Worm (Caenorhabditis elegans) whole organism, L4 larva: ENCODE data around the gene F54H12.5.

ENCODE experiments used
- ZK546.5 ChIP-seq, 2 experiments: sonication (generic microtip); optimal IDR thresholded peaks; 2 replicates each; lab custom pipeline; 2017; ENCODE audit warnings: missing biosample characterization in 2 of 2, missing genetic modification characterization in 2 of 2
- hlh-30 ChIP-seq: sonication (generic microtip); optimal IDR thresholded peaks from 2 replicates; lab custom pipeline; 2017; ENCODE audit warnings: antibody characterized with exemption, mild to moderate bottlenecking, missing genetic modification characterization, missing compliant biosample characterization; ENCODE audit not compliant: insufficient read depth
- mxl-3 ChIP-seq: fragments of 200-800 bp; sonication (Bioruptor generic); optimal IDR thresholded peaks from 2 replicates; lab custom pipeline; 2018; ENCODE audit warnings: mild to moderate bottlenecking, missing genetic modification characterization, missing compliant biosample characterization
- nhr-25 ChIP-seq: sonication (generic microtip); optimal IDR thresholded peaks from 2 replicates; lab custom pipeline; 2017; ENCODE audit warnings: missing genetic modification characterization, mild to moderate bottlenecking, missing compliant biosample characterization, antibody characterized with exemption, moderate library complexity, borderline replicate concordance; ENCODE audit not compliant: insufficient read depth
- rbr-2 ChIP-seq: sonication (generic microtip); optimal IDR thresholded peaks from 2 replicates; lab custom pipeline; 2016; ENCODE audit warnings: missing genotype, missing genetic modification characterization, missing compliant biosample characterization
- tag-97 ChIP-seq: fragments of 200-800 bp; sonication (Bioruptor generic); IDR thresholded peaks from 2 replicates; pipeline ENCODE4 v1.3.6; 2022; ENCODE audit warnings: missing genetic modification characterization, missing compliant biosample characterization
- zip-2 ChIP-seq: fragments of 150-350 bp; optimal IDR thresholded peaks from 2 replicates; lab custom pipeline; 2014; ENCODE audit warnings: missing biosample characterization, missing genetic modification characterization

ce11 chrIII:7996353-7996752 lies 24.4 kb upstream of the F54H12.5 start, which contains the start of gene npr-17:
- TF ChIP-seq hlh-30 (tag; lab: Kevin White, UChicago), result no peak
- TF ChIP-seq zip-2 (tag; lab: Kevin White, UChicago), result no peak
- no peak for TF ChIP-seq nhr-25 (tag; lab: Kevin White, UChicago)
- no peak for TF ChIP-seq rbr-2 (tag; lab: Kevin White, UChicago)
- no peak for TF ChIP-seq ZK546.5 (tag; optimal IDR thresholded peaks at IDR 0.05; lab: Kevin White, UChicago)
- no peak for TF ChIP-seq tag-97 (GFP tag; lab: Robert Waterston, UW)
- no peak for TF ChIP-seq mxl-3 (GFP tag; lab: Kevin White, UChicago)
